Worm (Caenorhabditis elegans): ENCODE data around the gene sek-5.

sek-5 gene

ce11 chrX:5406345-5406744 lies 28.9 kb downstream of the sek-5 start, which contains the start of gene C03F11.4:
C03F11.4 (minus strand) TSS chrX:5406445.
- no peak for TF ChIP-seq fos-1 (tag; optimal IDR thresholded peaks at IDR 0.05)
- TF ChIP-seq fkh-10 (GFP tag; optimal IDR thresholded peaks at IDR 0.05) = no peak
- TF ChIP-seq madf-5 (GFP tag; IDR thresholded peaks at IDR 0.05) = no peak
- TF ChIP-seq egl-43 (GFP tag; IDR thresholded peaks at IDR 0.05) = no peak
- TF ChIP-seq aly-2 (tag; optimal IDR thresholded peaks at IDR 0.05) = no peak
- no peak for TF ChIP-seq ZK546.5 (tag; optimal IDR thresholded peaks at IDR 0.05)
- no peak for TF ChIP-seq unc-39 (tag; optimal IDR thresholded peaks at IDR 0.05)
- no peak for TF ChIP-seq zfp-2 (tag; optimal IDR thresholded peaks at IDR 0.05)
- TF ChIP-seq mep-1 (tag; optimal IDR thresholded peaks at IDR 0.05) = no peak
- TF ChIP-seq nhr-28 (tag; optimal IDR thresholded peaks at IDR 0.05) = no peak
- no peak for TF ChIP-seq nhr-77 (tag; optimal IDR thresholded peaks at IDR 0.05)
- no peak for TF ChIP-seq F49E8.2 (tag; optimal IDR thresholded peaks at IDR 0.05; ENCODE audit: borderline replicate concordance)
- TF ChIP-seq dmd-6 (GFP tag; IDR thresholded peaks at IDR 0.05) = no peak
- TF ChIP-seq vab-7 (GFP tag; IDR thresholded peaks at IDR 0.05) = no peak
- no peak for TF ChIP-seq dmd-8 (GFP tag; IDR thresholded peaks at IDR 0.05)
- TF ChIP-seq dmd-9 (GFP tag; IDR thresholded peaks at IDR 0.05) = no peak
- TF ChIP-seq ceh-28 (tag; optimal IDR thresholded peaks at IDR 0.05) = no peak
- TF ChIP-seq nhr-42 (GFP tag; IDR thresholded peaks at IDR 0.05) = no peak

ce11 chrX:5407271-5407670 lies 29.9 kb downstream of the sek-5 start:
- TF ChIP-seq snpc-1.2 (GFP tag; IDR thresholded peaks at IDR 0.05) (peak; percentile 88), mes-2 (tag; optimal IDR thresholded peaks at IDR 0.05; ENCODE audit: poor library complexity, severe bottlenecking) (peak; percentile 63), lin-38 (GFP tag; IDR thresholded peaks at IDR 0.05) (no peak), skn-1 (tag; optimal IDR thresholded peaks at IDR 0.05) (no peak), mdt-29 (GFP tag; IDR thresholded peaks at IDR 0.05) (no peak), nhr-102 (tag; optimal IDR thresholded peaks at IDR 0.05) (no peak), lin-13 (GFP tag; optimal IDR thresholded peaks at IDR 0.05) (no peak), aly-2 (tag; optimal IDR thresholded peaks at IDR 0.05) (no peak), mep-1 (tag; optimal IDR thresholded peaks at IDR 0.05) (no peak), nhr-77 (tag; optimal IDR thresholded peaks at IDR 0.05) (no peak), tag-97 (GFP tag; IDR thresholded peaks at IDR 0.05) (no peak), ceh-32 (tag; optimal IDR thresholded peaks at IDR 0.05; ENCODE audit: poor library complexity) (no peak), nhr-41 (GFP tag; IDR thresholded peaks at IDR 0.05) (peak; percentile 67; the same call in 1 of the 2 replicates), madf-9 (GFP tag; conservative IDR thresholded peaks at IDR 0.05) (0 out of 2 replicates have a peak, but pooled peaks have one; percentile 22), fos-1 (tag; optimal IDR thresholded peaks at IDR 0.05) (no peak), lin-39 (tag; optimal IDR thresholded peaks at IDR 0.05) (no peak), Y75B8A.6 (GFP tag; IDR thresholded peaks at IDR 0.05) (0 out of 2 replicates have a peak, but pooled peaks have one; percentile 27), F37D6.2 (tag; optimal IDR thresholded peaks at IDR 0.05) (no peak), nhr-6 (tag; optimal IDR thresholded peaks at IDR 0.05) (no peak), rbr-2 (tag; optimal IDR thresholded peaks at IDR 0.05) (peak; percentile 48), nhr-25 (tag; optimal IDR thresholded peaks at IDR 0.05; ENCODE audit: borderline replicate concordance, insufficient read depth) (no peak), ZK546.5 (tag; optimal IDR thresholded peaks at IDR 0.05) (no peak), cey-2 (tag; optimal IDR thresholded peaks at IDR 0.05; ENCODE audit: borderline replicate concordance, insufficient read depth) (no peak), dmd-9 (GFP tag; IDR thresholded peaks at IDR 0.05) (peak; percentile 51; the same call in 1 of the 2 replicates), hlh-11 (tag; optimal IDR thresholded peaks at IDR 0.05) (no peak), nhr-10 (tag; optimal IDR thresholded peaks at IDR 0.05) (no peak), ceh-20 (GFP tag; IDR thresholded peaks at IDR 0.05) (0 out of 2 replicates have a peak, but pooled peaks have one; percentile 22), ces-1 (GFP tag; optimal IDR thresholded peaks at IDR 0.05) (no peak), T26A8.4 (GFP tag; IDR thresholded peaks at IDR 0.05) (0 out of 2 replicates have a peak, but pooled peaks have one; percentile 74), zfp-2 (tag; optimal IDR thresholded peaks at IDR 0.05) (no peak), unc-62 (GFP tag; optimal IDR thresholded peaks at IDR 0.05 in 1 of 2) (no peak), unc-62 (tag; optimal IDR thresholded peaks at IDR 0.05) (no peak), nhr-11 (tag; optimal IDR thresholded peaks at IDR 0.05) (no peak), dmd-6 (GFP tag; IDR thresholded peaks at IDR 0.05) (peak; percentile 27; the same call in 1 of the 2 replicates), D1046.2 (GFP tag; IDR thresholded peaks at IDR 0.05) (peak; percentile 59; the same call in 1 of the 2 replicates), aha-1 (tag) (no peak), jun-1 (tag; optimal IDR thresholded peaks at IDR 0.05) (no peak), nhr-237 (tag; optimal IDR thresholded peaks at IDR 0.05) (no peak), lsy-2 (tag; optimal IDR thresholded peaks at IDR 0.05) (no peak)

All from whole organism, L4 larva.